Fruit fly (Drosophila melanogaster): Measurements from ENCODE around the gene CG42450.
A peak's percentile ranks its signal among the peaks of the same experiment; 100 is the strongest.

CG42450 gene

dm6 chrX:18848338-18849021, 35.4 kb downstream of the CG42450 start, which contains the start of gene shop (continued):
- TF ChIP-seq CG11723 (GFP tag; optimal IDR thresholded peaks at IDR 0.05) (peak; percentile 80), H15 (GFP tag; IDR thresholded peaks at IDR 0.05) (peak; percentile 47; the same call in 1 of the 3 replicates), CG14965 (GFP tag; optimal IDR thresholded peaks at IDR 0.05; ENCODE audit: borderline replicate concordance) (no peak), disco-r (GFP tag; optimal IDR thresholded peaks at IDR 0.05) (no peak), CG12071 (GFP tag; optimal IDR thresholded peaks at IDR 0.05) (peak; percentile 58), rib (GFP tag; IDR thresholded peaks at IDR 0.05) (no peak), ara (GFP tag; IDR thresholded peaks at IDR 0.05) (peak; percentile 57), CG18619 (GFP tag; optimal IDR thresholded peaks at IDR 0.05) (peak; percentile 91), CG4617 (GFP tag; optimal IDR thresholded peaks at IDR 0.05; ENCODE audit: borderline replicate concordance) (peak; percentile 63), CG6813 (GFP tag; optimal IDR thresholded peaks at IDR 0.05) (peak; percentile 55), org-1 (GFP tag; optimal IDR thresholded peaks at IDR 0.05) (peak; percentile 80), abd-A (tag; optimal IDR thresholded peaks at IDR 0.05) (no peak), CG2875 (GFP tag; optimal IDR thresholded peaks at IDR 0.05) (peak; percentile 69), Dp (GFP tag; optimal IDR thresholded peaks at IDR 0.05) (no peak), CG15601 (tag; optimal IDR thresholded peaks at IDR 0.05) (peak; percentile 76), gfzf (GFP tag; optimal IDR thresholded peaks at IDR 0.05) (no peak), Hr3 (GFP tag; optimal IDR thresholded peaks at IDR 0.05) (peak; percentile 86), bbx (GFP tag; IDR thresholded peaks at IDR 0.05; ENCODE audit: partially characterized antibody) (peak; percentile 36; the same call in 1 of the 2 replicates), Ada2b (GFP tag; IDR thresholded peaks at IDR 0.05) (peak; percentile 51; the same call in 1 of the 2 replicates), CG12391 (tag; optimal IDR thresholded peaks at IDR 0.05) (peak; percentile 90), gce (GFP tag; IDR thresholded peaks at IDR 0.05) (0 out of 3 replicates have a peak, but pooled peaks have one; percentile 57)

- TF ChIP-seq Gug (GFP tag; IDR thresholded peaks at IDR 0.05) (no peak), scrt (GFP tag; optimal IDR thresholded peaks at IDR 0.05) (peak; percentile 69), Blimp-1 (GFP tag; optimal IDR thresholded peaks at IDR 0.05) (no peak), wor (GFP tag; IDR thresholded peaks at IDR 0.05) (no peak), CG7928 (GFP tag; optimal IDR thresholded peaks at IDR 0.05) (no peak), chif (GFP tag; optimal IDR thresholded peaks at IDR 0.05) (no peak), CG17385 (GFP tag; optimal IDR thresholded peaks at IDR 0.05) (no peak), ci (GFP tag; IDR thresholded peaks at IDR 0.05) (no peak), CG3163 (GFP tag; optimal IDR thresholded peaks at IDR 0.05) (no peak), Dref (GFP tag; IDR thresholded peaks at IDR 0.05) (peak; percentile 57; the same call in 1 of the 2 replicates), fd64A (GFP tag; optimal IDR thresholded peaks at IDR 0.05) (no peak), CG16779 (GFP tag; IDR thresholded peaks at IDR 0.05) (no peak), chinmo (GFP tag; IDR thresholded peaks at IDR 0.05; ENCODE audit: partially characterized antibody) (0 out of 4 replicates have a peak, but pooled peaks have one; percentile 12), CG32532 (GFP tag; IDR thresholded peaks at IDR 0.05) (no peak), sob (GFP tag; IDR thresholded peaks at IDR 0.05) (no peak), sr (GFP tag; IDR thresholded peaks at IDR 0.05) (no peak), CG17802 (tag; optimal IDR thresholded peaks at IDR 0.05) (no peak), amos (GFP tag; IDR thresholded peaks at IDR 0.05; ENCODE audit: partially characterized antibody) (peak; percentile 43; the same call in 1 of the 2 replicates), CG12659 (GFP tag; optimal IDR thresholded peaks at IDR 0.05) (no peak), peb (GFP tag; IDR thresholded peaks at IDR 0.05) (no peak), CG10462 (GFP tag; optimal IDR thresholded peaks at IDR 0.05) (no peak), CG6254 (GFP tag; optimal IDR thresholded peaks at IDR 0.05) (no peak), lilli (GFP tag; optimal IDR thresholded peaks at IDR 0.05) (no peak), kah (GFP tag; optimal IDR thresholded peaks at IDR 0.05) (peak; percentile 58), tll (GFP tag; optimal IDR thresholded peaks at IDR 0.05) (no peak), CG32772 (GFP tag; IDR thresholded peaks at IDR 0.05) (no peak), CG13424 (tag; optimal IDR thresholded peaks at IDR 0.05) (no peak), nerfin-1 (tag; optimal IDR thresholded peaks at IDR 0.05) (no peak)
Observed at dm6 chrX:18849022-18849368, 35.9 kb downstream of the CG42450 start.
